Worm (Caenorhabditis elegans) whole organism, midembryonic: ENCODE measurements around the gene H01M10.2.

Experiments used
- T22C8.4 ChIP-seq: fragments of 200-800 bp; sonication (Bioruptor generic); IDR thresholded peaks from 2 replicates; pipeline ENCODE4 v1.3.6; 2022; ENCODE audit warnings: missing genetic modification characterization, missing compliant biosample characterization
- cog-1 ChIP-seq: sonication (generic microtip); optimal IDR thresholded peaks from 2 replicates; lab custom pipeline; 2016; ENCODE audit warnings: missing genetic modification characterization, missing compliant biosample characterization
- flt-1 ChIP-seq: fragments of 200-800 bp; sonication (Bioruptor generic); IDR thresholded peaks from 2 replicates; pipeline ENCODE4 v1.3.6; 2022; ENCODE audit warnings: missing genetic modification characterization, missing compliant biosample characterization
- klf-2 ChIP-seq: fragments of 200-800 bp; sonication (Bioruptor generic); conservative IDR thresholded peaks from 2 replicates; pipeline ENCODE4 v1.3.6; 2022; ENCODE audit warnings: missing genetic modification reagents, missing genetic modification characterization, missing compliant biosample characterization
- med-1 ChIP-seq: sonication (generic microtip); optimal IDR thresholded peaks from 2 replicates; lab custom pipeline; 2017; ENCODE audit warnings: missing genetic modification characterization, mild to moderate bottlenecking, missing compliant biosample characterization, antibody characterized with exemption, missing genetic modification reagents; ENCODE audit not compliant: insufficient read depth
- ref-1 ChIP-seq: fragments of 200-800 bp; sonication (Bioruptor generic); conservative IDR thresholded peaks from 2 replicates; pipeline ENCODE4 v1.3.6; 2022; ENCODE audit warnings: missing genetic modification reagents, missing genetic modification characterization, missing compliant biosample characterization
- tab-1 ChIP-seq: fragments of 200-800 bp; sonication (Bioruptor generic); IDR thresholded peaks from 2 replicates; pipeline ENCODE4 v1.3.6; 2022; ENCODE audit warnings: missing genetic modification characterization, missing compliant biosample characterization
- ztf-23 ChIP-seq: fragments of 200-800 bp; sonication (Bioruptor generic); IDR thresholded peaks from 2 replicates; pipeline ENCODE4 v1.3.6; 2022; ENCODE audit warnings: missing genetic modification reagents, missing genetic modification characterization, missing compliant biosample characterization
- ztf-29 ChIP-seq: fragments of 200-800 bp; sonication (Bioruptor generic); IDR thresholded peaks from 2 replicates; pipeline ENCODE4 v1.3.6; 2022; ENCODE audit warnings: missing genetic modification reagents, missing genetic modification characterization, missing compliant biosample characterization

H01M10.2 gene

DNA sequence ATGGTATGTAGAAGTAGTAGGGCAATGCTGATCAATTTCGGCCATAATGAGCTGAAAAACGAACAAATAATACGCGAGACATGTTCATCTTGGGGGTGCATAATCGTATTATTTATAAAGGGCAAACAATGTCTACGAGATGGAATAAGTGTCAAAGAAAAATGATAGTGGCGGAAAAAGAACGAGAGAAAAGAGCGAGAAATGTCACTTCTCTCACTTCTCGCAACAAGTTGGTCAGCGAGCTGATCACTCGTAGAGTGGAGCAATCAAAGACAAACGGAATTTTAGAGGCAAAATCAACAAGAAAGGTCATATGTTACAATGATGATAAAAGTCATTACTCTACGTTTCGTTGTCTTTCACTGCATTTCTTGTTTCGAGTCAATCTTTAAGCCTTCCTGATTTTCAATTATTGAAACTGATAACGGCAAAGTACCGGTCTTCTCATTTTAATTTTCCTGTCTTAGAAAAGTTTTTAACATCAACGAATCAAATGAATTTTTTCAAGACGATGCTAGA is 44.5 kb downstream of the H01M10.2 start, which contains the start of gene F52H2.3:
F52H2.3 (minus strand) TSS at position 51 of the 519 bp plus-strand sequence.
- TF ChIP-seq med-1 (GFP tag; lab: Kevin White, UChicago) (no peak), klf-2 (GFP tag; lab: Robert Waterston, UW) (no peak), ztf-29 (GFP tag; lab: Robert Waterston, UW) (no peak), flt-1 (no peak), ref-1 (GFP tag; lab: Robert Waterston, UW) (no peak), tab-1 (GFP tag; lab: Robert Waterston, UW) (no peak), T22C8.4 (GFP tag; lab: Robert Waterston, UW) (no peak), ztf-23 (GFP tag; lab: Robert Waterston, UW) (no peak), cog-1 (no peak)

DNA sequence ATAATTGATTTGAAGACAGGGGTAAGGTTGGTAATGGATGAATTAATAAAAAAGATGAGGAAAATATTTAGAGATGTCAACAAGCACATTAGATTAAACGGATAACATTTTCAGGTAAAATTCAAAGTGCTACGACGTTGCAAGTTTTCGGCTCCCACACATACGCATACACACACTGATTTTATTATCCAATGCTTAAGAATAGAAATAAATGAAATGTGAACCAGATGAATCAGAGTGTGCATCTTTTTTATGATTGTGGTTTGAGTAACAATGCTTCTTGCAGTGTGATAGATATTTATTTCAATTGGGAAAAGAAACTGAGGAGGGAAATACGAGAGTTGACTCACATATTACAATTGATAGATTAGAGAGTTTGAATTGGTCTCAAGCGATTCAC is 46.8 kb downstream of the H01M10.2 start:
- no peak for TF ChIP-seq klf-2 (GFP tag; lab: Robert Waterston, UW)
- TF ChIP-seq tab-1 (GFP tag; lab: Robert Waterston, UW), result no peak
- no peak for TF ChIP-seq med-1 (GFP tag; lab: Kevin White, UChicago)

DNA sequence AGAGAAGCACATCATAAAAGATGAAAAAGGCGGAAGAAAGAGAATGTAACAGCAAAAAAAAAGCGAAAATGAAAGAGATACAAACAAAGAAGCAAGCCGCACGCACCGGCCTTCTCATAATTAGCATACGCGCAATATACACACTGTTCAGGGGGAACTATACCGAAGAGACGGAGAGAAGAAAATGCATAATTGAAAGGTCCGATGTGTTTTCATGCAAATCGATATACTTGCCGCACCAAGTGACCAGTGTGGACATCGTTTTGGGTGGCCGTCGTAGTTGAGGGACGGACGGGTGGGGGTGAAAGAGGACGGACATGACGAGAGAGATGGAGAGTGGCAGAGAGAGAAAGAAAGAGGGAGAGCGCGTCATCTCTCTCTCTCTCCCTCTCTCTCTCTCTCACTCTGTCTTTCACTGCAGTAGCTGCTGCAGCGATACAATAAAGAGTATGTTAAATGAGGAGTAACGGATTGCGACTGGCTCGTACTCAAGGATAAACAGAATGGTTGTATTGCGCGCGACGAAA is 49.2 kb downstream of the H01M10.2 start:
- TF ChIP-seq ztf-23 (GFP tag; lab: Robert Waterston, UW) (no peak), klf-2 (GFP tag; lab: Robert Waterston, UW) (no peak), T22C8.4 (GFP tag; lab: Robert Waterston, UW) (peak; percentile 78), flt-1 (peak; percentile 73), med-1 (GFP tag; lab: Kevin White, UChicago) (no peak), ztf-29 (GFP tag; lab: Robert Waterston, UW) (peak; percentile 63; the same call in 1 of the 2 replicates), cog-1 (peak; percentile 96), ref-1 (GFP tag; lab: Robert Waterston, UW) (no peak), tab-1 (GFP tag; lab: Robert Waterston, UW) (0 out of 2 replicates have a peak, but pooled peaks have one; percentile 17)
